Fruit fly (Drosophila melanogaster) whole organism, adult: ENCODE measurements around the gene CG43439.

Experiments used
- CG11617 ChIP-seq: fragments of 200-800 bp; sonication (Bioruptor generic); optimal IDR thresholded peaks from 2 replicates; lab custom pipeline; 2017; ENCODE audit warnings: mild to moderate bottlenecking, missing biosample characterization, missing genetic modification reagents, missing genetic modification characterization
- CG12768 ChIP-seq: fragments of 200-800 bp; sonication (Bioruptor generic); optimal IDR thresholded peaks from 2 replicates; lab custom pipeline; 2017; ENCODE audit warnings: missing biosample characterization, missing genetic modification characterization, mild to moderate bottlenecking, moderate library complexity, missing genetic modification reagents
- CG1620 ChIP-seq: fragments of 200-800 bp; sonication (Bioruptor generic); optimal IDR thresholded peaks from 2 replicates; lab custom pipeline; 2016; ENCODE audit warnings: missing biosample characterization, missing genetic modification characterization
- CG5204 ChIP-seq: fragments of 200-800 bp; sonication (Bioruptor generic); optimal IDR thresholded peaks from 2 replicates; lab custom pipeline; 2016; ENCODE audit warnings: missing biosample characterization, missing genetic modification characterization
- CG7101 ChIP-seq: fragments of 200-800 bp; sonication (Bioruptor generic); optimal IDR thresholded peaks from 2 replicates; lab custom pipeline; 2018; ENCODE audit warnings: missing biosample characterization, mild to moderate bottlenecking, missing genetic modification characterization, moderate library complexity
- Clk ChIP-seq: fragments of 200-800 bp; sonication (Bioruptor generic); optimal IDR thresholded peaks from 2 replicates; lab custom pipeline; 2017; ENCODE audit warnings: missing biosample characterization, missing genetic modification characterization
- Crg-1 ChIP-seq: fragments of 200-800 bp; sonication (Bioruptor generic); optimal IDR thresholded peaks from 2 replicates; lab custom pipeline; 2016; ENCODE audit warnings: missing biosample characterization, missing genetic modification characterization
- Mnt ChIP-seq: fragments of 200-800 bp; sonication (Bioruptor generic); optimal IDR thresholded peaks from 2 replicates; lab custom pipeline; 2016; ENCODE audit warnings: missing biosample characterization, mild to moderate bottlenecking, missing genetic modification characterization
- kay ChIP-seq: fragments of 200-800 bp; sonication (Bioruptor generic); peaks from one replicate; lab custom pipeline; 2016; ENCODE audit warnings: missing biosample characterization, missing genetic modification characterization, borderline replicate concordance
- pad ChIP-seq: fragments of 200-800 bp; sonication (Bioruptor generic); optimal IDR thresholded peaks from 3 replicates; lab custom pipeline; 2017; ENCODE audit warnings: missing biosample characterization, missing genetic modification characterization, mild to moderate bottlenecking, moderate library complexity, missing genetic modification reagents

DNA sequence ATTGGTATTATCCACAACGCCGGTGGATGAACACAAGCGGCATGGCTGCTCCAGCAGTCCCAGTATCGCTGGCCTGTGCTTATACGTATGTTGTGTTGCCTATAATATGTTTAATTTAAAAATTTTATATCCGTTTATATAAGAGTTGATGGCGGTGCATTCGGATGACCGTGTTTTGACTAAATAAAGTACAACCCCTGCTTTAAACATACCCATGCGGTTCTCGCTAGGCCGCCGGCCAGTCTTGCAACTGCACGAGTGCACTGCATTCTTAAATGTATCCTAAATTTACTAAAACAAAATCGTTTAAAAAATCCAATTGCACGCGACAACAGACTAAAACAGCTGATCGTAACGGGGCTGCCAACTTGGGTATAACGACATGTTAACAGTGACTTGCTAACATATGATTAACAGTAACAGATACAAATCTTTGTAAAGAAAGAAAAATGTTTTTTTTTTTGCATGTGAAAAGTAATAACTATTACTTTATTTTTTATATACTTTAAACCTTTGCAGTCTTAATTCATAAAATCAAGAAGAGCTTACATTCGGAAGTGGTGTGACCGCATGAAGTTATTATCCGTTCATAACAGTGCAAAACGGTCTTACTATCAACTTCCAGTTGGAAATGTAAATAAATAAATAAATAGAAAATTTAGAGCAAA lies 26.5 kb downstream of the CG43439 start, which contains the start of the genes Uqcc1 and Surf1:
- no peak for TF ChIP-seq CG7101 (tag; lab: Kevin White, UChicago)
- no peak for TF ChIP-seq CG12768 (GFP tag; lab: Kevin White, UChicago)
- TF ChIP-seq Mnt: peak; percentile 32
- TF ChIP-seq Crg-1 (GFP tag; lab: Kevin White, UChicago): no peak
- TF ChIP-seq CG5204 (GFP tag; lab: Kevin White, UChicago): no peak
- no peak for TF ChIP-seq CG11617 (GFP tag; lab: Kevin White, UChicago)
- TF ChIP-seq pad (GFP tag; lab: Kevin White, UChicago): no peak
- TF ChIP-seq kay (GFP tag; lab: Kevin White, UChicago): peak; percentile 75
- no peak for TF ChIP-seq CG1620 (GFP tag; lab: Kevin White, UChicago)
- no peak for TF ChIP-seq Clk (GFP tag; lab: Kevin White, UChicago)
